Worm (Caenorhabditis elegans) whole organism, dauer: ENCODE data around the gene R11G1.2.

ENCODE experiments used
- unc-62 ChIP-seq: sonication (generic microtip); optimal IDR thresholded peaks from 2 replicates; lab custom pipeline; 2017; ENCODE audit warnings: missing biosample characterization, missing genetic modification reagents, missing genetic modification characterization

R11G1.2 gene

ce11 chrX:3695826-3696225 lies 45.4 kb downstream of the R11G1.2 start:
- no peak for TF ChIP-seq unc-62 (GFP tag; lab: Kevin White, UChicago)

- TF ChIP-seq unc-62 (GFP tag; lab: Kevin White, UChicago): no peak
Observed at ce11 chrX:3696603-3697002, 46.2 kb downstream of the R11G1.2 start, which contains the start of gene C01C4.3. TSS of gene C01C4.3 (plus strand) at chrX:3696903.

ce11 chrX:3697623-3698022 lies 47.2 kb downstream of the R11G1.2 start:
- TF ChIP-seq unc-62 (GFP tag; lab: Kevin White, UChicago): no peak

ce11 chrX:3701861-3702260 lies 51.4 kb downstream of the R11G1.2 start:
- TF ChIP-seq unc-62 (GFP tag; lab: Kevin White, UChicago): no peak
